Fruit fly (Drosophila melanogaster): Measurements from ENCODE around the gene CG10853.

- TF ChIP-seq Dll (optimal IDR thresholded peaks at IDR 0.05) (no peak), psq (optimal IDR thresholded peaks at IDR 0.05) (no peak), EcR (GFP tag; optimal IDR thresholded peaks at IDR 0.05) (no peak), CG8478 (optimal IDR thresholded peaks at IDR 0.05) (no peak), usp (GFP tag; optimal IDR thresholded peaks at IDR 0.05) (no peak)
These were observed 35.8 kb downstream of the CG10853 start, which contains the start of gene scrt for dm6 chr3L:3983466-3983946.

Measured in whole organism.